Fruit fly (Drosophila melanogaster) whole organism, embryonic: ENCODE data around the gene CG43116.

ENCODE experiments used
- Ada2b ChIP-seq: fragments of 200-800 bp; sonication (Bioruptor generic); IDR thresholded peaks from 2 replicates; pipeline ENCODE4 v1.3.6; 2022; ENCODE audit warnings: missing biosample characterization, missing genetic modification characterization
- Blimp-1 ChIP-seq: fragments of 200-800 bp; sonication (Bioruptor generic); optimal IDR thresholded peaks from 3 replicates; lab custom pipeline; 2018; ENCODE audit warnings: missing biosample characterization, missing genetic modification characterization, mild to moderate bottlenecking, moderate library complexity, missing genetic modification reagents
- C15 ChIP-seq: fragments of 200-800 bp; sonication (Bioruptor generic); IDR thresholded peaks from 3 replicates; pipeline ENCODE4 v1.3.6; 2022; ENCODE audit warnings: missing biosample characterization, missing genetic modification characterization
- CG10209 ChIP-seq: fragments of 200-800 bp; sonication (Bioruptor generic); optimal IDR thresholded peaks from 3 replicates; lab custom pipeline; 2017; ENCODE audit warnings: missing biosample characterization, mild to moderate bottlenecking, missing genetic modification characterization, missing genetic modification reagents
- CG11560 ChIP-seq: fragments of 200-800 bp; sonication (Bioruptor generic); IDR thresholded peaks from 3 replicates; pipeline ENCODE4 v1.3.6; 2022; ENCODE audit warnings: missing biosample characterization, missing genetic modification characterization
- CG12236 ChIP-seq: fragments of 200-800 bp; sonication (Bioruptor generic); optimal IDR thresholded peaks from 2 replicates; lab custom pipeline; 2016; ENCODE audit warnings: missing biosample characterization, missing genetic modification characterization
- CG13424 ChIP-seq: fragments of 200-800 bp; sonication (Bioruptor generic); optimal IDR thresholded peaks from 2 replicates; lab custom pipeline; 2019; ENCODE audit warnings: missing biosample characterization, mild to moderate bottlenecking, missing genetic modification characterization, moderate library complexity
- CG15514 ChIP-seq: fragments of 200-800 bp; sonication (Bioruptor generic); optimal IDR thresholded peaks from 3 replicates; lab custom pipeline; 2017; ENCODE audit warnings: missing biosample characterization, missing genetic modification characterization, mild to moderate bottlenecking, moderate library complexity, missing genetic modification reagents
- CG1647 ChIP-seq: fragments of 200-800 bp; sonication (Bioruptor generic); optimal IDR thresholded peaks from 3 replicates; lab custom pipeline; 2016; ENCODE audit warnings: missing biosample characterization, missing genetic modification characterization
- CG17186 ChIP-seq: fragments of 200-800 bp; sonication (Bioruptor generic); optimal IDR thresholded peaks from 3 replicates; lab custom pipeline; 2017; ENCODE audit warnings: missing biosample characterization, missing genetic modification reagents, missing genetic modification characterization
- CG17802 ChIP-seq: fragments of 200-800 bp; sonication (Bioruptor generic); optimal IDR thresholded peaks from 2 replicates; lab custom pipeline; 2018; ENCODE audit warnings: missing biosample characterization, mild to moderate bottlenecking, missing genetic modification characterization, moderate library complexity
- CG2129 ChIP-seq: fragments of 200-800 bp; sonication (Bioruptor generic); IDR thresholded peaks from 2 replicates; pipeline ENCODE4 v1.3.6; 2022; ENCODE audit warnings: missing biosample characterization, missing genetic modification characterization; ENCODE audit not compliant: partially characterized antibody
- CG2202 ChIP-seq: fragments of 200-800 bp; sonication (Bioruptor generic); optimal IDR thresholded peaks from 2 replicates; lab custom pipeline; 2018; ENCODE audit warnings: missing biosample characterization, mild to moderate bottlenecking, missing genetic modification characterization
- CG31224 ChIP-seq: fragments of 200-800 bp; sonication (Bioruptor generic); IDR thresholded peaks from 2 replicates; pipeline ENCODE4 v1.3.6; 2022; ENCODE audit warnings: missing biosample characterization, missing genetic modification characterization
- CG4617 ChIP-seq: fragments of 200-800 bp; sonication (Bioruptor generic); optimal IDR thresholded peaks from 3 replicates; lab custom pipeline; 2016; ENCODE audit warnings: missing biosample characterization, missing genetic modification characterization, borderline replicate concordance
- CG4820 ChIP-seq: fragments of 200-800 bp; sonication (Bioruptor generic); optimal IDR thresholded peaks from 3 replicates; lab custom pipeline; 2016; ENCODE audit warnings: missing biosample characterization, missing genetic modification characterization
- CG4854 ChIP-seq: fragments of 200-800 bp; sonication (Bioruptor generic); optimal IDR thresholded peaks from 2 replicates; lab custom pipeline; 2016; ENCODE audit warnings: missing biosample characterization, missing genetic modification characterization, inconsistent platforms
- CG6683 ChIP-seq: fragments of 200-800 bp; sonication (Bioruptor generic); optimal IDR thresholded peaks from 2 replicates; lab custom pipeline; 2017; ENCODE audit warnings: missing biosample characterization, mild to moderate bottlenecking, missing genetic modification characterization, missing genetic modification reagents
- CG6765 ChIP-seq: fragments of 200-800 bp; sonication (Bioruptor generic); optimal IDR thresholded peaks from 3 replicates; lab custom pipeline; 2017; ENCODE audit warnings: missing biosample characterization, mild to moderate bottlenecking, missing genetic modification characterization
- CHES-1-like ChIP-seq: fragments of 200-800 bp; sonication (Bioruptor generic); optimal IDR thresholded peaks from 2 replicates; lab custom pipeline; 2016; ENCODE audit warnings: missing biosample characterization, missing genetic modification characterization
- D19B ChIP-seq: fragments of 200-800 bp; sonication (Bioruptor generic); optimal IDR thresholded peaks from 2 replicates; lab custom pipeline; 2017; ENCODE audit warnings: missing biosample characterization, mild to moderate bottlenecking, missing genetic modification characterization
- Gsc ChIP-seq: fragments of 200-800 bp; sonication (Bioruptor generic); IDR thresholded peaks from 2 replicates; pipeline ENCODE4 v1.3.6; 2022; ENCODE audit warnings: missing biosample characterization, missing genetic modification characterization
- Gug ChIP-seq: fragments of 200-800 bp; sonication (Bioruptor generic); IDR thresholded peaks from 4 replicates; pipeline ENCODE4 v1.3.6; 2022; ENCODE audit warnings: missing biosample characterization, missing genetic modification characterization
- Nf-YB ChIP-seq: fragments of 200-800 bp; sonication (Bioruptor generic); optimal IDR thresholded peaks from 3 replicates; lab custom pipeline; 2019; ENCODE audit warnings: missing biosample characterization, mild to moderate bottlenecking, missing genetic modification characterization, moderate library complexity
- Ptx1 ChIP-seq: fragments of 200-800 bp; sonication (Bioruptor generic); IDR thresholded peaks from 2 replicates; pipeline ENCODE4 v1.3.6; 2022; ENCODE audit warnings: missing biosample characterization, missing genetic modification characterization
- Rfx ChIP-seq: fragments of 200-800 bp; sonication (Bioruptor generic); IDR thresholded peaks from 2 replicates; pipeline ENCODE4 v1.3.6; 2022; ENCODE audit warnings: missing biosample characterization, missing genetic modification characterization
- Taf1 ChIP-seq: fragments of 200-800 bp; sonication (Bioruptor generic); IDR thresholded peaks from 2 replicates; pipeline ENCODE4 v1.3.6; 2022; ENCODE audit warnings: missing biosample characterization, missing genetic modification characterization
- al ChIP-seq: fragments of 200-800 bp; sonication (Bioruptor generic); IDR thresholded peaks from 2 replicates; pipeline ENCODE4 v1.3.6; 2022; ENCODE audit warnings: missing biosample characterization, missing genetic modification characterization
- ap ChIP-seq: fragments of 200-800 bp; sonication (Bioruptor generic); IDR thresholded peaks from 2 replicates; pipeline ENCODE4 v1.3.6; 2022; ENCODE audit warnings: missing biosample characterization, missing genetic modification characterization
- bigmax ChIP-seq: fragments of 200-800 bp; sonication (Bioruptor generic); optimal IDR thresholded peaks from 2 replicates; lab custom pipeline; 2018; ENCODE audit warnings: missing biosample characterization, mild to moderate bottlenecking, missing genetic modification characterization
- cato ChIP-seq: fragments of 200-800 bp; sonication (Bioruptor generic); optimal IDR thresholded peaks from 2 replicates; lab custom pipeline; 2016; ENCODE audit warnings: missing biosample characterization, missing genetic modification characterization, borderline replicate concordance
- caup ChIP-seq: fragments of 200-800 bp; sonication (Bioruptor generic); optimal IDR thresholded peaks from 3 replicates; lab custom pipeline; 2017; ENCODE audit warnings: missing biosample characterization, mild to moderate bottlenecking, missing genetic modification characterization, moderate library complexity; ENCODE audit not compliant: severe bottlenecking
- chif ChIP-seq, 2 experiments: fragments of 200-800 bp; sonication (Bioruptor generic); optimal IDR thresholded peaks; 3 replicates each; lab custom pipeline; 2016; ENCODE audit warnings: missing biosample characterization in 2 of 2, missing genetic modification characterization in 2 of 2
- chinmo ChIP-seq: fragments of 200-800 bp; sonication (Bioruptor generic); IDR thresholded peaks from 4 replicates; pipeline ENCODE4 v1.3.6; 2022; ENCODE audit warnings: missing biosample characterization, missing genetic modification characterization; ENCODE audit not compliant: partially characterized antibody
- da ChIP-seq: fragments of 200-800 bp; sonication (Bioruptor generic); optimal IDR thresholded peaks from 2 replicates; lab custom pipeline; 2016; ENCODE audit warnings: missing biosample characterization, missing genetic modification characterization
- esg ChIP-seq: fragments of 200-800 bp; sonication (Bioruptor generic); conservative IDR thresholded peaks from 2 replicates; pipeline ENCODE4 v1.3.6; 2022; ENCODE audit warnings: missing biosample characterization, missing genetic modification characterization
- kay ChIP-seq: fragments of 200-800 bp; sonication (Bioruptor generic); optimal IDR thresholded peaks from 2 replicates; lab custom pipeline; 2016; ENCODE audit warnings: missing biosample characterization, missing genetic modification characterization
- klu ChIP-seq: fragments of 200-800 bp; sonication (Bioruptor generic); IDR thresholded peaks from 2 replicates; pipeline ENCODE4 v1.3.6; 2022; ENCODE audit warnings: missing biosample characterization, missing genetic modification characterization
- lmd ChIP-seq: fragments of 200-800 bp; sonication (Bioruptor generic); IDR thresholded peaks from 2 replicates; pipeline ENCODE4 v1.3.6; 2022; ENCODE audit warnings: missing biosample characterization, missing genetic modification characterization
- mam ChIP-seq: fragments of 200-800 bp; sonication (Bioruptor generic); optimal IDR thresholded peaks from 3 replicates; lab custom pipeline; 2016; ENCODE audit warnings: missing biosample characterization, missing genetic modification characterization
- nerfin-1 ChIP-seq: fragments of 200-800 bp; sonication (Bioruptor generic); optimal IDR thresholded peaks from 3 replicates; lab custom pipeline; 2019; ENCODE audit warnings: missing biosample characterization, mild to moderate bottlenecking, missing genetic modification characterization, moderate library complexity
- phol ChIP-seq: fragments of 200-800 bp; sonication (Bioruptor generic); optimal IDR thresholded peaks from 3 replicates; lab custom pipeline; 2018; ENCODE audit warnings: missing biosample characterization, mild to moderate bottlenecking, missing genetic modification characterization, moderate library complexity
- sens-2 ChIP-seq: fragments of 200-800 bp; sonication (Bioruptor generic); IDR thresholded peaks from 2 replicates; pipeline ENCODE4 v1.3.6; 2022; ENCODE audit warnings: missing biosample characterization, missing genetic modification characterization
- sna ChIP-seq: fragments of 200-800 bp; sonication (Bioruptor generic); IDR thresholded peaks from 2 replicates; pipeline ENCODE4 v1.3.6; 2022; ENCODE audit warnings: missing biosample characterization, missing genetic modification characterization; ENCODE audit not compliant: partially characterized antibody
- so ChIP-seq: fragments of 200-800 bp; sonication (Bioruptor generic); IDR thresholded peaks from 3 replicates; pipeline ENCODE4 v1.3.6; 2022; ENCODE audit warnings: missing biosample characterization, missing genetic modification characterization
- tgo ChIP-seq: fragments of 200-800 bp; sonication (Bioruptor generic); IDR thresholded peaks from 3 replicates; pipeline ENCODE4 v1.3.6; 2022; ENCODE audit warnings: missing biosample characterization, missing genetic modification characterization
- zen2 ChIP-seq: fragments of 200-800 bp; sonication (Bioruptor generic); IDR thresholded peaks from 3 replicates; pipeline ENCODE4 v1.3.6; 2022; ENCODE audit warnings: missing biosample characterization, missing genetic modification characterization; ENCODE audit not compliant: partially characterized antibody
- zfh1 ChIP-seq: fragments of 200-800 bp; sonication (Bioruptor generic); IDR thresholded peaks from 3 replicates; pipeline ENCODE4 v1.3.6; 2022; ENCODE audit warnings: missing biosample characterization, missing genetic modification characterization

Gene CG43116

dm6 chr3R:25996197-25997005 lies at the start of gene CG43116 (continued):
- TF ChIP-seq CG4617 (GFP tag; lab: Kevin White, UChicago) (no peak), da (GFP tag; lab: Kevin White, UChicago) (peak; percentile 33), Taf1 (GFP tag; lab: Robert Waterston, UW) (no peak), tgo (GFP tag; lab: Robert Waterston, UW) (peak; percentile 78), ap (GFP tag; lab: Robert Waterston, UW) (peak; percentile 79), zen2 (0 out of 3 replicates have a peak, but pooled peaks have one; percentile 19), kay (GFP tag; lab: Kevin White, UChicago) (peak; percentile 80), CG31224 (GFP tag; lab: Robert Waterston, UW) (0 out of 2 replicates have a peak, but pooled peaks have one; percentile 14), Blimp-1 (GFP tag; lab: Kevin White, UChicago) (peak; percentile 91), CG4820 (peak; percentile 93), esg (peak; percentile 68), CHES-1-like (GFP tag; lab: Kevin White, UChicago) (no peak), al (GFP tag; lab: Robert Waterston, UW) (no peak), CG2202 (tag; lab: Kevin White, UChicago) (peak; percentile 94), CG1647 (GFP tag; lab: Kevin White, UChicago) (peak; percentile 46), so (GFP tag; lab: Robert Waterston, UW) (peak; percentile 72; the same call in 1 of the 3 replicates), C15 (GFP tag; lab: Robert Waterston, UW) (no peak), lmd (GFP tag; lab: Robert Waterston, UW) (peak; percentile 84), Ptx1 (GFP tag; lab: Robert Waterston, UW) (peak; percentile 80), CG17186 (peak; percentile 63), CG6683 (GFP tag; lab: Kevin White, UChicago) (no peak), CG6765 (GFP tag; lab: Kevin White, UChicago) (no peak), CG13424 (tag; lab: Kevin White, UChicago) (peak; percentile 88), chinmo (GFP tag; lab: Robert Waterston, UW) (no peak), CG2129 (GFP tag; lab: Robert Waterston, UW) (no peak), Gug (GFP tag; lab: Robert Waterston, UW) (peak; percentile 60; the same call in 2 of the 4 replicates), D19B (GFP tag; lab: Kevin White, UChicago) (no peak), cato (GFP tag; lab: Kevin White, UChicago) (peak; percentile 81), CG4854 (GFP tag; lab: Kevin White, UChicago) (peak; percentile 63), CG17802 (tag; lab: Kevin White, UChicago) (peak; percentile 78), CG10209 (GFP tag; lab: Kevin White, UChicago) (peak; percentile 88), mam (no peak), sens-2 (GFP tag; lab: Robert Waterston, UW) (peak; percentile 83), chif (GFP tag; optimal IDR thresholded peaks at IDR 0.05; lab: Kevin White, UChicago) (peak; percentile 67 to 94), Gsc (GFP tag; lab: Robert Waterston, UW) (peak; percentile 73), CG15514 (GFP tag; lab: Kevin White, UChicago) (no peak), CG12236 (GFP tag; lab: Kevin White, UChicago) (peak; percentile 79), zfh1 (GFP tag; lab: Robert Waterston, UW) (peak; percentile 97), Ada2b (peak; percentile 67; the same call in 1 of the 2 replicates), sna (GFP tag; lab: Robert Waterston, UW) (no peak), klu (GFP tag; lab: Robert Waterston, UW) (peak; percentile 63; the same call in 1 of the 2 replicates), CG11560 (tag; lab: Robert Waterston, UW) (no peak), Nf-YB (GFP tag; lab: Kevin White, UChicago) (peak; percentile 82), caup (GFP tag; lab: Kevin White, UChicago) (no peak), phol (peak; percentile 95), nerfin-1 (tag; lab: Kevin White, UChicago) (peak; percentile 94), Rfx (no peak), bigmax (GFP tag; lab: Kevin White, UChicago) (no peak)
